Worm (Caenorhabditis elegans) whole organism, L1 larva: ENCODE results near the gene ZK666.14.

Experiments used
- F16B12.6 ChIP-seq: fragments of 150-350 bp; optimal IDR thresholded peaks from 2 replicates; lab custom pipeline; 2014; ENCODE audit warnings: missing biosample characterization, missing genetic modification characterization
- aha-1 ChIP-seq: fragments of 150-350 bp; optimal IDR thresholded peaks from 2 replicates; lab custom pipeline; 2014; ENCODE audit warnings: missing biosample characterization, missing genetic modification characterization
- alr-1 ChIP-seq: fragments of 200-800 bp; sonication (Bioruptor generic); optimal IDR thresholded peaks from 2 replicates; lab custom pipeline; 2018; ENCODE audit warnings: borderline replicate concordance, mild to moderate bottlenecking, missing genetic modification characterization, missing compliant biosample characterization
- blmp-1 ChIP-seq: fragments of 150-350 bp; optimal IDR thresholded peaks from 2 replicates; lab custom pipeline; 2014; ENCODE audit warnings: missing biosample characterization, missing genetic modification characterization
- ceh-63 ChIP-seq: fragments of 200-800 bp; sonication (Bioruptor generic); optimal IDR thresholded peaks from 2 replicates; lab custom pipeline; 2018; ENCODE audit warnings: mild to moderate bottlenecking, missing genetic modification characterization, missing compliant biosample characterization
- ceh-8 ChIP-seq: fragments of 200-800 bp; sonication (Bioruptor generic); optimal IDR thresholded peaks from 2 replicates; lab custom pipeline; 2018; ENCODE audit warnings: mild to moderate bottlenecking, missing genetic modification characterization, moderate library complexity, missing compliant biosample characterization
- ceh-88 ChIP-seq: fragments of 200-800 bp; sonication (Bioruptor generic); IDR thresholded peaks from 2 replicates; pipeline ENCODE4 v1.3.6; 2022; ENCODE audit warnings: missing genetic modification characterization, missing compliant biosample characterization
- dpl-1 ChIP-seq, 3 experiments: fragments of 150-350 bp in 2 of 3; sonication (generic microtip) in 1 of 3; optimal IDR thresholded peaks; 2 replicates each; lab custom pipeline; 2014 to 2017; ENCODE audit warnings: missing biosample characterization in 3 of 3, missing genetic modification characterization in 3 of 3, missing genetic modification reagents in 3 of 3
- dsc-1 ChIP-seq: sonication (generic microtip); optimal IDR thresholded peaks from 2 replicates; lab custom pipeline; 2016; ENCODE audit warnings: mild to moderate bottlenecking, missing genetic modification characterization, missing compliant biosample characterization
- fkh-10 ChIP-seq: sonication (generic microtip); optimal IDR thresholded peaks from 2 replicates; lab custom pipeline; 2017; ENCODE audit warnings: missing biosample characterization, missing genetic modification reagents, missing genetic modification characterization
- fkh-4 ChIP-seq: sonication (generic microtip); optimal IDR thresholded peaks from 2 replicates; lab custom pipeline; 2016; ENCODE audit warnings: missing compliant biosample characterization, missing genetic modification characterization, borderline replicate concordance
- fos-1 ChIP-seq: fragments of 150-350 bp; optimal IDR thresholded peaks from 2 replicates; lab custom pipeline; 2014; ENCODE audit warnings: missing biosample characterization, missing genetic modification characterization
- grh-1 ChIP-seq: fragments of 200-800 bp; sonication (Bioruptor generic); IDR thresholded peaks from 2 replicates; pipeline ENCODE4 v1.3.6; 2022; ENCODE audit warnings: missing genetic modification reagents, missing genetic modification characterization, missing compliant biosample characterization
- hlh-4 ChIP-seq: sonication (generic microtip); optimal IDR thresholded peaks from 2 replicates; lab custom pipeline; 2016; ENCODE audit warnings: mild to moderate bottlenecking, missing genetic modification characterization, missing compliant biosample characterization
- hpl-2 ChIP-seq: fragments of 150-350 bp; optimal IDR thresholded peaks from 2 replicates; lab custom pipeline; 2014; ENCODE audit warnings: missing biosample characterization, missing genetic modification reagents, missing genetic modification characterization
- isw-1 ChIP-seq: fragments of 200-800 bp; sonication (Bioruptor generic); IDR thresholded peaks from 2 replicates; pipeline ENCODE4 v1.3.6; 2022; ENCODE audit warnings: missing genetic modification characterization, missing compliant biosample characterization
- jun-1 ChIP-seq: fragments of 150-350 bp; optimal IDR thresholded peaks from 2 replicates; lab custom pipeline; 2014; ENCODE audit warnings: missing biosample characterization, missing genetic modification reagents, missing genetic modification characterization
- lin-14 ChIP-seq: fragments of 200-800 bp; sonication (Bioruptor generic); optimal IDR thresholded peaks from 2 replicates; lab custom pipeline; 2018; ENCODE audit warnings: mild to moderate bottlenecking, missing genetic modification characterization, moderate library complexity, missing compliant biosample characterization
- lin-15B ChIP-seq: fragments of 150-350 bp; sonication (generic microtip); optimal IDR thresholded peaks from 3 replicates; lab custom pipeline; 2014; ENCODE audit warnings: missing biosample characterization, missing genetic modification characterization
- lin-39 ChIP-seq: fragments of 150-350 bp; optimal IDR thresholded peaks from 2 replicates; lab custom pipeline; 2014; ENCODE audit warnings: missing biosample characterization, missing genetic modification reagents, missing genetic modification characterization
- mab-9 ChIP-seq: fragments of 200-800 bp; sonication (Bioruptor generic); IDR thresholded peaks from 2 replicates; pipeline ENCODE4 v1.3.6; 2022; ENCODE audit warnings: missing genetic modification reagents, missing genetic modification characterization, missing compliant biosample characterization
- mef-2 ChIP-seq: fragments of 150-350 bp; optimal IDR thresholded peaks from 2 replicates; lab custom pipeline; 2014; ENCODE audit warnings: missing biosample characterization, missing genetic modification characterization
- nhr-11 ChIP-seq: fragments of 150-350 bp; optimal IDR thresholded peaks from 2 replicates; lab custom pipeline; 2014; ENCODE audit warnings: missing biosample characterization, missing genetic modification characterization
- nhr-12 ChIP-seq: sonication (generic microtip); optimal IDR thresholded peaks from 2 replicates; lab custom pipeline; 2017; ENCODE audit warnings: missing biosample characterization, missing genetic modification characterization
- nhr-28 ChIP-seq: fragments of 150-350 bp; optimal IDR thresholded peaks from 2 replicates; lab custom pipeline; 2014; ENCODE audit warnings: missing biosample characterization, missing genetic modification characterization
- nhr-47 ChIP-seq: sonication (generic microtip); optimal IDR thresholded peaks from 2 replicates; lab custom pipeline; 2016; ENCODE audit warnings: mild to moderate bottlenecking, missing genetic modification characterization, moderate library complexity, missing compliant biosample characterization
- nhr-71 ChIP-seq: sonication (generic microtip); optimal IDR thresholded peaks from 2 replicates; lab custom pipeline; 2016; ENCODE audit warnings: mild to moderate bottlenecking, missing genetic modification characterization, moderate library complexity, missing compliant biosample characterization
- nhr-76 ChIP-seq: sonication (generic microtip); optimal IDR thresholded peaks from 2 replicates; lab custom pipeline; 2017; ENCODE audit warnings: missing biosample characterization, missing genetic modification characterization
- pag-3 ChIP-seq: sonication (generic microtip); optimal IDR thresholded peaks from 2 replicates; lab custom pipeline; 2017; ENCODE audit warnings: missing genetic modification characterization, mild to moderate bottlenecking, missing compliant biosample characterization, antibody characterized with exemption, borderline replicate concordance; ENCODE audit not compliant: insufficient read depth
- rnt-1 ChIP-seq: sonication (generic microtip); optimal IDR thresholded peaks from 2 replicates; lab custom pipeline; 2016; ENCODE audit warnings: mild to moderate bottlenecking, missing genetic modification characterization, moderate library complexity, missing compliant biosample characterization
- skn-1 ChIP-seq: fragments of 150-350 bp; optimal IDR thresholded peaks from 2 replicates; lab custom pipeline; 2014; ENCODE audit warnings: missing biosample characterization, missing genetic modification characterization
- snpc-4 ChIP-seq: fragments of 150-350 bp; optimal IDR thresholded peaks from 2 replicates; lab custom pipeline; 2014; ENCODE audit warnings: missing biosample characterization, missing genetic modification characterization
- sptf-1 ChIP-seq: fragments of 150-350 bp; optimal IDR thresholded peaks from 2 replicates; lab custom pipeline; 2014; ENCODE audit warnings: missing biosample characterization, missing genetic modification characterization
- sup-37 ChIP-seq: fragments of 200-800 bp; sonication (Bioruptor generic); optimal IDR thresholded peaks from 2 replicates; lab custom pipeline; 2018; ENCODE audit warnings: mild to moderate bottlenecking, missing genetic modification characterization, missing compliant biosample characterization
- swsn-7 ChIP-seq: sonication (generic microtip); optimal IDR thresholded peaks from 2 replicates; lab custom pipeline; 2016; ENCODE audit warnings: missing genetic modification characterization, missing compliant biosample characterization
- unc-30 ChIP-seq: sonication (generic microtip); optimal IDR thresholded peaks from 2 replicates; lab custom pipeline; 2017; ENCODE audit warnings: missing biosample characterization, missing genetic modification characterization
- zip-4 ChIP-seq: fragments of 200-800 bp; sonication (Bioruptor generic); optimal IDR thresholded peaks from 2 replicates; lab custom pipeline; 2018; ENCODE audit warnings: mild to moderate bottlenecking, missing genetic modification characterization, moderate library complexity, missing compliant biosample characterization
- ztf-4 ChIP-seq: fragments of 150-350 bp; optimal IDR thresholded peaks from 2 replicates; lab custom pipeline; 2014; ENCODE audit warnings: missing biosample characterization, missing genetic modification characterization

Gene ZK666.14

ce11 chrII:10527649-10528134 is 33.1 kb downstream of the ZK666.14 start, which contains the start of gene mab-10:
Gene mab-10, plus strand, starts transcription at chrII:10528084.
- TF ChIP-seq hpl-2 (GFP tag; lab: Kevin White, UChicago) (no peak), unc-30 (tag; lab: Kevin White, UChicago) (no peak), mab-9 (GFP tag; lab: Robert Waterston, UW) (no peak), ceh-63 (GFP tag; lab: Kevin White, UChicago) (no peak), lin-39 (no peak), lin-14 (GFP tag; lab: Kevin White, UChicago) (peak; percentile 57), nhr-76 (tag; lab: Kevin White, UChicago) (no peak), snpc-4 (tag; lab: Kevin White, UChicago) (no peak), jun-1 (tag; lab: Kevin White, UChicago) (no peak), dsc-1 (tag; lab: Kevin White, UChicago) (no peak), sup-37 (GFP tag; lab: Kevin White, UChicago) (no peak), nhr-28 (tag; lab: Kevin White, UChicago) (no peak), rnt-1 (peak; percentile 0), alr-1 (tag; lab: Kevin White, UChicago) (no peak), fkh-4 (tag; lab: Kevin White, UChicago) (no peak), pag-3 (tag; lab: Kevin White, UChicago) (no peak), fkh-10 (GFP tag; lab: Kevin White, UChicago) (no peak)

- no peak for TF ChIP-seq dsc-1 (tag; lab: Kevin White, UChicago)
- no peak for TF ChIP-seq zip-4 (GFP tag; lab: Kevin White, UChicago)
- TF ChIP-seq mef-2 (tag; lab: Kevin White, UChicago): no peak
- TF ChIP-seq aha-1 (tag; lab: Kevin White, UChicago): no peak
- peak; percentile 31 for TF ChIP-seq blmp-1 (tag; lab: Kevin White, UChicago)
- no peak for TF ChIP-seq fos-1 (tag; lab: Kevin White, UChicago)
- no peak for TF ChIP-seq nhr-71 (tag; lab: Kevin White, UChicago)
- peak; percentile 12 for TF ChIP-seq lin-14 (GFP tag; lab: Kevin White, UChicago)
- TF ChIP-seq isw-1 (GFP tag; lab: Robert Waterston, UW): no peak
- TF ChIP-seq skn-1: no peak
- TF ChIP-seq grh-1 (GFP tag; lab: Robert Waterston, UW): no peak
- no peak for TF ChIP-seq nhr-11 (tag; lab: Kevin White, UChicago)
Observed at ce11 chrII:10529218-10529751, 34.7 kb downstream of the ZK666.14 start.

DNA sequence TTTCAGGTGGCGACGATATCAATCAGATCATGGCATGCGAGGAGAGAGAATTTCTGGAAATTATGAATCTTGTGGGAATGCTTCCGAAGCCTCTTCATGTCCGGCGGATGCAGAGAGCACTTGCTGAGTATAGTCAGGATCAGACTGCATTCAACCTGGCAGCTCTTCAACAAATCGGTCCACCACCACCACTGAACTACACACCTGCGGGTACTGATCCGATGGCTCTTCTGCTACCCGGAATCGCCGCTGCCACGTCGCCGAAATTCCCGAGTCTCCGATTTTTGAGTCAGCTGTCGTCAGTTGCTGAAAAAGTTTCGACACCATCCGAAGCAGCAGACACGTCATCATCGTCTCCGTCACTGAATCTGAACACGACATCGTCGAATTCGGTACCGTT is 36.3 kb downstream of the ZK666.14 start:
- no peak for TF ChIP-seq aha-1 (tag; lab: Kevin White, UChicago)
- no peak for TF ChIP-seq swsn-7
- TF ChIP-seq ceh-88 (GFP tag; lab: Robert Waterston, UW): no peak
- TF ChIP-seq nhr-47 (tag; lab: Kevin White, UChicago): no peak
- no peak for TF ChIP-seq ceh-8 (GFP tag; lab: Kevin White, UChicago)
- no peak for TF ChIP-seq sptf-1 (tag; lab: Kevin White, UChicago)
- TF ChIP-seq lin-14 (GFP tag; lab: Kevin White, UChicago): no peak
- TF ChIP-seq lin-15B: no peak
- no peak for TF ChIP-seq nhr-76 (tag; lab: Kevin White, UChicago)
- TF ChIP-seq dpl-1 (GFP tag; optimal IDR thresholded peaks at IDR 0.05; lab: Kevin White, UChicago): no peak
- TF ChIP-seq fkh-4 (tag; lab: Kevin White, UChicago): no peak
- no peak for TF ChIP-seq hlh-4 (tag; lab: Kevin White, UChicago)

DNA sequence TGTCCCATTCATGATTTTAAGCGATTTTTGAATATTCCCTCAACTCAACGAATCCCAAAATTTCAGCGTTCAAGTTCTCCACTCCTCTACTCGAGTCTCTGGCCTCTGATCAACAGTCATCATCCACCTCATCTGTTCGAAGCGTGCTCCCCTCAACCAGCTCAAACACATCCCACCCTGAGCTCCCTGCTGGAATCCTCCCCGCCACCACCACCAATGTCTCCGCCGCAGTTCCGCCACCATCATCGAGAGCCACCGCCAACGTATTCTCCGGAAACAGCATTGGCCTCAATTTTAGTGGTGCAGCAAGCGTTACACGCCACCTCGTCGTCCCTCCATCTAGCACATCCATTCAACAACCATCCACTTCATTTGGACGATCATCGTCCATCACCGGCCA is 37.0 kb downstream of the ZK666.14 start:
- TF ChIP-seq nhr-11 (tag; lab: Kevin White, UChicago) (no peak), ceh-63 (GFP tag; lab: Kevin White, UChicago) (no peak), nhr-47 (tag; lab: Kevin White, UChicago) (no peak), ztf-4 (tag; lab: Kevin White, UChicago) (no peak), aha-1 (tag; lab: Kevin White, UChicago) (no peak), F16B12.6 (tag; lab: Kevin White, UChicago) (no peak), dpl-1 (GFP tag; optimal IDR thresholded peaks at IDR 0.05; lab: Kevin White, UChicago) (no peak), nhr-71 (tag; lab: Kevin White, UChicago) (no peak), sptf-1 (tag; lab: Kevin White, UChicago) (no peak), nhr-12 (tag; lab: Kevin White, UChicago) (no peak)
